Fruit fly (Drosophila melanogaster): Measurements from ENCODE around the gene CG33177.

The CG33177 gene

dm6 chrX:15127880-15128644, 46.9 kb downstream of the CG33177 start:
- TF ChIP-seq CG14655 (GFP tag; optimal IDR thresholded peaks at IDR 0.05) (peak; percentile 41), fd96Ca (GFP tag; IDR thresholded peaks at IDR 0.05) (no peak), rn (GFP tag; IDR thresholded peaks at IDR 0.05) (no peak), CG8301 (tag; optimal IDR thresholded peaks at IDR 0.05) (peak; percentile 22), Pif1A (GFP tag; optimal IDR thresholded peaks at IDR 0.05) (peak; percentile 23), CG8159 (tag; optimal IDR thresholded peaks at IDR 0.05) (peak; percentile 36)

Measured in whole organism, pupa.